Worm (Caenorhabditis elegans): ENCODE data around the gene Y116A8C.24.

DNA sequence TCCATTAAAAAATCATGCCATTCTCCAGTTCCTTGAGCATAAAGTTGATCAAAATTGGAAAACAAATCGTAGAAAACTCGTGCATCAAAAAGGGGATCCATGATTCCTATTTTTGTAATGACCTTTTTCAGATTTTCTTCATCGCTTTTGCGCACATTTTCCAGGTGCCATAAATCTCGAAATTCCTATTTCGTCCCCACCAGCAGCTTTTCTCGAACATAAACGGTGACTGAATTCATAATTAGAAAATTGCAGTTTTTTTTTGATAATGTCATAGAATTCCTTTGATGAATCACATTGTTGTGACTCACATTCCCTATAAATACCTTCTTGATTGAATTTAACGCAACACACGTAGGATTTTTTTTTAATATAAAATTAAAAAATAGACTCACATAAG, 40.2 kb downstream of the Y116A8C.24 start, which contains the start of gene nhr-229:
- TF ChIP-seq ama-1 (optimal IDR thresholded peaks at IDR 0.05) (no peak), ama-1 (GFP tag; optimal IDR thresholded peaks at IDR 0.05) (no peak), rcor-1 (GFP tag; IDR thresholded peaks at IDR 0.05) (no peak)
